Fruit fly (Drosophila melanogaster) whole organism, embryonic: ENCODE results near the gene wfs1.
A peak's percentile ranks its signal among the peaks of the same experiment; 100 is the strongest.

ENCODE experiments used
- CG10147 ChIP-seq: fragments of 200-800 bp; sonication (Bioruptor generic); optimal IDR thresholded peaks from 2 replicates; lab custom pipeline; 2019; ENCODE audit warnings: missing biosample characterization, mild to moderate bottlenecking, missing genetic modification characterization, moderate library complexity
- CG10267 ChIP-seq: fragments of 200-800 bp; sonication (Bioruptor generic); optimal IDR thresholded peaks from 2 replicates; lab custom pipeline; 2018; ENCODE audit warnings: missing biosample characterization, mild to moderate bottlenecking, missing genetic modification characterization, moderate library complexity
- CG11723 ChIP-seq: fragments of 200-800 bp; sonication (Bioruptor generic); optimal IDR thresholded peaks from 2 replicates; lab custom pipeline; 2017; ENCODE audit warnings: missing biosample characterization, mild to moderate bottlenecking, missing genetic modification characterization
- CG12155 ChIP-seq: fragments of 200-800 bp; sonication (Bioruptor generic); optimal IDR thresholded peaks from 3 replicates; lab custom pipeline; 2016; ENCODE audit warnings: missing biosample characterization, missing genetic modification characterization
- CG13894 ChIP-seq: fragments of 200-800 bp; sonication (Bioruptor generic); optimal IDR thresholded peaks from 3 replicates; lab custom pipeline; 2018; ENCODE audit warnings: missing biosample characterization, mild to moderate bottlenecking, missing genetic modification characterization, moderate library complexity
- CG14965 ChIP-seq: fragments of 200-800 bp; sonication (Bioruptor generic); optimal IDR thresholded peaks from 2 replicates; lab custom pipeline; 2016; ENCODE audit warnings: missing biosample characterization, missing genetic modification characterization, borderline replicate concordance
- CG15696 ChIP-seq: fragments of 200-800 bp; sonication (Bioruptor generic); optimal IDR thresholded peaks from 2 replicates; lab custom pipeline; 2019; ENCODE audit warnings: missing biosample characterization, mild to moderate bottlenecking, missing genetic modification characterization, moderate library complexity
- CG16815 ChIP-seq: fragments of 200-800 bp; sonication (Bioruptor generic); optimal IDR thresholded peaks from 3 replicates; lab custom pipeline; 2017; ENCODE audit warnings: missing biosample characterization, mild to moderate bottlenecking, missing genetic modification characterization
- CG17568 ChIP-seq: fragments of 200-800 bp; sonication (Bioruptor generic); optimal IDR thresholded peaks from 2 replicates; lab custom pipeline; 2018; ENCODE audit warnings: missing biosample characterization, mild to moderate bottlenecking, missing genetic modification characterization, moderate library complexity
- CG1832 ChIP-seq: fragments of 200-800 bp; sonication (Bioruptor generic); optimal IDR thresholded peaks from 2 replicates; lab custom pipeline; 2017; ENCODE audit warnings: missing biosample characterization, mild to moderate bottlenecking, missing genetic modification characterization, inconsistent platforms
- CG31388 ChIP-seq: fragments of 200-800 bp; sonication (Bioruptor generic); optimal IDR thresholded peaks from 2 replicates; lab custom pipeline; 2016; ENCODE audit warnings: missing biosample characterization, missing genetic modification characterization
- CG32772 ChIP-seq: fragments of 200-800 bp; sonication (Bioruptor generic); IDR thresholded peaks from 2 replicates; pipeline ENCODE4 v1.3.6; 2022; ENCODE audit warnings: missing biosample characterization, missing genetic modification characterization
- CG34376 ChIP-seq: fragments of 200-800 bp; sonication (Bioruptor generic); optimal IDR thresholded peaks from 2 replicates; lab custom pipeline; 2018; ENCODE audit warnings: missing biosample characterization, mild to moderate bottlenecking, missing genetic modification characterization
- CG42726 ChIP-seq: fragments of 200-800 bp; sonication (Bioruptor generic); IDR thresholded peaks from 2 replicates; pipeline ENCODE4 v1.3.6; 2022; ENCODE audit warnings: missing biosample characterization, missing genetic modification characterization; ENCODE audit not compliant: partially characterized antibody
- CG4707 ChIP-seq: fragments of 200-800 bp; sonication (Bioruptor generic); optimal IDR thresholded peaks from 2 replicates; lab custom pipeline; 2018; ENCODE audit warnings: missing biosample characterization, mild to moderate bottlenecking, missing genetic modification characterization, moderate library complexity
- CG4820 ChIP-seq: fragments of 200-800 bp; sonication (Bioruptor generic); optimal IDR thresholded peaks from 3 replicates; lab custom pipeline; 2016; ENCODE audit warnings: missing biosample characterization, missing genetic modification characterization
- CG7372 ChIP-seq: fragments of 200-800 bp; sonication (Bioruptor generic); IDR thresholded peaks from 2 replicates; pipeline ENCODE4 v1.3.6; 2022; ENCODE audit warnings: missing biosample characterization, missing genetic modification characterization
- CG8765 ChIP-seq: fragments of 200-800 bp; sonication (Bioruptor generic); IDR thresholded peaks from 2 replicates; pipeline ENCODE4 v1.3.6; 2022; ENCODE audit warnings: missing biosample characterization, missing genetic modification characterization
- CG9609 ChIP-seq: fragments of 200-800 bp; sonication (Bioruptor generic); optimal IDR thresholded peaks from 3 replicates; lab custom pipeline; 2016; ENCODE audit warnings: missing biosample characterization, missing genetic modification characterization
- E2f1 ChIP-seq: fragments of 200-800 bp; sonication (Bioruptor generic); IDR thresholded peaks from 2 replicates; pipeline ENCODE4 v1.3.6; 2022; ENCODE audit warnings: missing biosample characterization, missing genetic modification characterization
- Eip74EF ChIP-seq, 2 experiments: fragments of 200-800 bp in 1 of 2; fragments of >200 bp in 1 of 2; sonication (Bioruptor generic) in 1 of 2; optimal IDR thresholded peaks; 2 replicates each; lab custom pipeline; 2017 to 2019; ENCODE audit warnings: missing biosample characterization in 2 of 2, missing genetic modification characterization in 2 of 2, mild to moderate bottlenecking in 1 of 2, moderate library complexity in 1 of 2
- Hr3 ChIP-seq: fragments of 200-800 bp; sonication (Bioruptor generic); optimal IDR thresholded peaks from 3 replicates; lab custom pipeline; 2016; ENCODE audit warnings: missing biosample characterization, missing genetic modification characterization
- Nf-YA ChIP-seq: fragments of 200-800 bp; sonication (Bioruptor generic); IDR thresholded peaks from 2 replicates; pipeline ENCODE4 v1.3.6; 2022; ENCODE audit warnings: missing biosample characterization, missing genetic modification characterization
- Pdp1 ChIP-seq, 2 experiments: fragments of 200-800 bp; sonication (Bioruptor generic); optimal IDR thresholded peaks; 3 replicates each; lab custom pipeline; 2016; ENCODE audit warnings: missing biosample characterization in 2 of 2, missing genetic modification characterization in 2 of 2, mild to moderate bottlenecking in 1 of 2, moderate library complexity in 1 of 2
- Ravus ChIP-seq: fragments of 200-800 bp; sonication (Bioruptor generic); IDR thresholded peaks from 2 replicates; pipeline ENCODE4 v1.3.6; 2022; ENCODE audit warnings: missing biosample characterization, missing genetic modification characterization
- Sin3A ChIP-seq: fragments of >200 bp; optimal IDR thresholded peaks from 2 replicates; lab custom pipeline; 2018
- Sox102F ChIP-seq: fragments of 200-800 bp; sonication (Bioruptor generic); optimal IDR thresholded peaks from 2 replicates; lab custom pipeline; 2018; ENCODE audit warnings: missing biosample characterization, mild to moderate bottlenecking, missing genetic modification characterization, moderate library complexity
- Sry-δ ChIP-seq: fragments of 200-800 bp; sonication (Bioruptor generic); optimal IDR thresholded peaks from 2 replicates; lab custom pipeline; 2016; ENCODE audit warnings: missing biosample characterization, missing genetic modification characterization
- Usf ChIP-seq: fragments of 200-800 bp; sonication (Bioruptor generic); optimal IDR thresholded peaks from 2 replicates; lab custom pipeline; 2017; ENCODE audit warnings: missing genotype, missing biosample characterization, missing genetic modification characterization
- corto ChIP-seq: fragments of 200-800 bp; sonication (Bioruptor generic); optimal IDR thresholded peaks from 2 replicates; lab custom pipeline; 2016; ENCODE audit warnings: missing biosample characterization, mild to moderate bottlenecking, missing genetic modification characterization, moderate library complexity
- dimm ChIP-seq: fragments of 200-800 bp; sonication (Bioruptor generic); IDR thresholded peaks from 2 replicates; pipeline ENCODE4 v1.3.6; 2022; ENCODE audit warnings: missing biosample characterization, missing genetic modification characterization
- ewg ChIP-seq: fragments of 200-800 bp; sonication (Bioruptor generic); optimal IDR thresholded peaks from 3 replicates; lab custom pipeline; 2017; ENCODE audit warnings: mild to moderate bottlenecking, missing biosample characterization, missing genetic modification reagents, missing genetic modification characterization
- gsb ChIP-seq: fragments of 200-800 bp; sonication (Bioruptor generic); IDR thresholded peaks from 2 replicates; pipeline ENCODE4 v1.3.6; 2022; ENCODE audit warnings: missing biosample characterization, missing genetic modification characterization
- gsb-n ChIP-seq: fragments of 200-800 bp; sonication (Bioruptor generic); optimal IDR thresholded peaks from 3 replicates; lab custom pipeline; 2018; ENCODE audit warnings: missing biosample characterization, mild to moderate bottlenecking, missing genetic modification characterization
- gt ChIP-seq: fragments of 200-800 bp; sonication (Bioruptor generic); IDR thresholded peaks from 2 replicates; pipeline ENCODE4 v1.3.6; 2022; ENCODE audit warnings: missing biosample characterization, missing genetic modification characterization
- hb ChIP-seq: fragments of 200-800 bp; sonication (Bioruptor generic); IDR thresholded peaks from 3 replicates; pipeline ENCODE4 v1.3.6; 2022; ENCODE audit warnings: missing biosample characterization, missing genetic modification characterization; ENCODE audit not compliant: partially characterized antibody
- hth ChIP-seq: fragments of >200 bp; optimal IDR thresholded peaks from 2 replicates; lab custom pipeline; 2017; ENCODE audit warnings: inconsistent platforms
- inv ChIP-seq: fragments of 200-800 bp; sonication (Bioruptor generic); IDR thresholded peaks from 2 replicates; pipeline ENCODE4 v1.3.6; 2022; ENCODE audit warnings: missing biosample characterization, missing genetic modification characterization; ENCODE audit not compliant: partially characterized antibody
- lola ChIP-seq, 3 experiments: fragments of >200 bp in 2 of 3; fragments of 200-800 bp in 1 of 3; sonication (Bioruptor generic) in 1 of 3; optimal IDR thresholded peaks; 2 replicates each; lab custom pipeline; 2017 to 2019; ENCODE audit warnings: missing biosample characterization in 3 of 3, missing genetic modification characterization in 3 of 3, mild to moderate bottlenecking in 1 of 3, moderate library complexity in 1 of 3
- nerfin-2 ChIP-seq: fragments of 200-800 bp; sonication (Bioruptor generic); IDR thresholded peaks from 2 replicates; pipeline ENCODE4 v1.3.6; 2022; ENCODE audit warnings: missing biosample characterization, missing genetic modification characterization; ENCODE audit not compliant: partially characterized antibody
- pb ChIP-seq: fragments of 200-800 bp; sonication (Bioruptor generic); optimal IDR thresholded peaks from 3 replicates; lab custom pipeline; 2016; ENCODE audit warnings: missing biosample characterization, missing genetic modification characterization
- repo ChIP-seq: fragments of 200-800 bp; sonication (Bioruptor generic); optimal IDR thresholded peaks from 2 replicates; lab custom pipeline; 2016; ENCODE audit warnings: missing biosample characterization, missing genetic modification characterization
- run ChIP-seq: fragments of 200-800 bp; sonication (Bioruptor generic); optimal IDR thresholded peaks from 3 replicates; lab custom pipeline; 2018; ENCODE audit warnings: missing biosample characterization, mild to moderate bottlenecking, missing genetic modification characterization
- ssp ChIP-seq: fragments of 200-800 bp; sonication (Bioruptor generic); IDR thresholded peaks from 2 replicates; pipeline ENCODE4 v1.3.6; 2022; ENCODE audit warnings: missing biosample characterization, missing genetic modification characterization
- stc ChIP-seq: fragments of 200-800 bp; sonication (Bioruptor generic); IDR thresholded peaks from 2 replicates; pipeline ENCODE4 v1.3.6; 2022; ENCODE audit warnings: missing biosample characterization, missing genetic modification characterization
- tap ChIP-seq: fragments of 200-800 bp; optimal IDR thresholded peaks from 3 replicates; lab custom pipeline; 2019; ENCODE audit warnings: missing biosample characterization, mild to moderate bottlenecking, missing genetic modification characterization, moderate library complexity
- tup ChIP-seq: fragments of 200-800 bp; sonication (Bioruptor generic); optimal IDR thresholded peaks from 2 replicates; lab custom pipeline; 2016; ENCODE audit warnings: missing biosample characterization, mild to moderate bottlenecking, missing genetic modification characterization, moderate library complexity
- unc-4 ChIP-seq: fragments of 200-800 bp; sonication (Bioruptor generic); IDR thresholded peaks from 2 replicates; pipeline ENCODE4 v1.3.6; 2022; ENCODE audit warnings: missing biosample characterization, missing genetic modification characterization; ENCODE audit not compliant: partially characterized antibody
- vnd ChIP-seq: fragments of 200-800 bp; sonication (Bioruptor generic); IDR thresholded peaks from 3 replicates; pipeline ENCODE4 v1.3.6; 2022; ENCODE audit warnings: missing biosample characterization, missing genetic modification characterization; ENCODE audit not compliant: partially characterized antibody
- zen ChIP-seq: fragments of 200-800 bp; sonication (Bioruptor generic); optimal IDR thresholded peaks from 3 replicates; lab custom pipeline; 2018; ENCODE audit warnings: missing biosample characterization, mild to moderate bottlenecking, missing genetic modification characterization, moderate library complexity

wfs1 gene

DNA sequence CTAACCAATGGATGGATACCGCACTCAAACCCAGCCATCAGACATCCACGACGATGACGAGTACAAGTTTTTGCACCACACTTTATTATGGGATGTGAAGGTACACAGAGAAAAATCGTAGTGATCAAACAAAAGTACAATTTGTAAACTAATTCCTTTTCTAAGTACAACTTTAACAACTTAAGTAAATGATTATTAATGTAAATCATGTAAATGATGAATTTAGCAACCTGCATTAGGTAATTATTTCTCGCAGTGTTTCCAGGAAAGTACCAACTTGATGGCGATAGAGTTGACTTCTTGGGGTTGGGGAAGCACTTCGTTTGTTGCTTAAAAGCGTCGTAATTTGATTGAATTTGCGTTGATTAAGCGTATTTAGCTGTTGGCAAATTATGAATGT lies 27.1 kb downstream of the wfs1 start (continued):
- no peak for TF ChIP-seq CG15696 (tag; lab: Kevin White, UChicago)
- 0 out of 2 replicates have a peak, but pooled peaks have one; percentile 27 for TF ChIP-seq Nf-YA (GFP tag; lab: Robert Waterston, UW)
- TF ChIP-seq Ravus (GFP tag; lab: Robert Waterston, UW): peak; percentile 12; the same call in 1 of the 2 replicates
- TF ChIP-seq inv: no peak
- peak; percentile 50 for TF ChIP-seq CG17568 (GFP tag; lab: Kevin White, UChicago)
- peak; percentile 30 for TF ChIP-seq ewg (GFP tag; lab: Kevin White, UChicago)
- TF ChIP-seq hth (lab: Kevin White, UChicago): no peak
- peak; percentile 47 for TF ChIP-seq tup (GFP tag; lab: Kevin White, UChicago)
- peak in 1 of 2 experiments; percentile 22 for TF ChIP-seq Pdp1 (GFP tag; optimal IDR thresholded peaks at IDR 0.05; lab: Kevin White, UChicago)
- no peak for TF ChIP-seq Sin3A (lab: Kevin White, UChicago)
- peak; percentile 72 for TF ChIP-seq CG10147
- TF ChIP-seq gsb (GFP tag; lab: Robert Waterston, UW): 0 out of 2 replicates have a peak, but pooled peaks have one; percentile 13
- peak; percentile 59 for TF ChIP-seq CG13894 (tag; lab: Kevin White, UChicago)
- TF ChIP-seq nerfin-2: no peak
- TF ChIP-seq CG42726 (GFP tag; lab: Robert Waterston, UW): no peak
- TF ChIP-seq CG31388 (GFP tag; lab: Kevin White, UChicago): peak; percentile 11
- no peak for TF ChIP-seq CG1832 (GFP tag; lab: Kevin White, UChicago)
- TF ChIP-seq CG4707 (GFP tag; lab: Kevin White, UChicago): no peak
- TF ChIP-seq unc-4 (GFP tag; lab: Robert Waterston, UW): no peak
- no peak for TF ChIP-seq gt (GFP tag; lab: Robert Waterston, UW)
- peak; percentile 51 for TF ChIP-seq dimm (GFP tag; lab: Robert Waterston, UW)
- TF ChIP-seq CG9609 (GFP tag; lab: Kevin White, UChicago): no peak
- 0 out of 2 replicates have a peak, but pooled peaks have one; percentile 34 for TF ChIP-seq E2f1 (GFP tag; lab: Robert Waterston, UW)
- TF ChIP-seq pb (GFP tag; lab: Kevin White, UChicago): no peak
- no peak for TF ChIP-seq repo (GFP tag; lab: Kevin White, UChicago)
- no peak for TF ChIP-seq Eip74EF (GFP tag; optimal IDR thresholded peaks at IDR 0.05; lab: Kevin White, UChicago)
- TF ChIP-seq CG10267: peak; percentile 37
- peak; percentile 60 for TF ChIP-seq CG4820 (GFP tag; lab: Kevin White, UChicago)
- TF ChIP-seq CG32772 (GFP tag; lab: Robert Waterston, UW): no peak
- TF ChIP-seq lola (GFP tag; optimal IDR thresholded peaks at IDR 0.05; lab: Kevin White, UChicago): no peak
- TF ChIP-seq CG11723: no peak
- no peak for TF ChIP-seq hb
- no peak for TF ChIP-seq CG14965 (GFP tag; lab: Kevin White, UChicago)
- peak; percentile 63; the same call in 1 of the 2 replicates for TF ChIP-seq stc (GFP tag; lab: Robert Waterston, UW)
- TF ChIP-seq CG8765: no peak
- peak; percentile 70 for TF ChIP-seq Hr3
- peak; percentile 67 for TF ChIP-seq CG12155 (GFP tag; lab: Kevin White, UChicago)
- no peak for TF ChIP-seq CG34376 (GFP tag; lab: Kevin White, UChicago)
- no peak for TF ChIP-seq Usf (GFP tag; lab: Kevin White, UChicago)
- TF ChIP-seq gsb-n: peak; percentile 31
- TF ChIP-seq ssp (GFP tag; lab: Robert Waterston, UW): peak; percentile 39
- TF ChIP-seq Sry-δ (GFP tag; lab: Kevin White, UChicago): no peak
- peak; percentile 59 for TF ChIP-seq CG16815 (GFP tag; lab: Kevin White, UChicago)
- no peak for TF ChIP-seq zen (tag; lab: Kevin White, UChicago)
- TF ChIP-seq CG7372 (GFP tag; lab: Robert Waterston, UW): peak; percentile 35; the same call in 1 of the 2 replicates
- no peak for TF ChIP-seq corto
- TF ChIP-seq run (tag; lab: Kevin White, UChicago): no peak
- peak; percentile 76 for TF ChIP-seq Sox102F (GFP tag; lab: Kevin White, UChicago)
- TF ChIP-seq vnd (GFP tag; lab: Robert Waterston, UW): no peak
- TF ChIP-seq tap: peak; percentile 55
